Fruit fly (Drosophila melanogaster) whole organism, adult: ENCODE data around the gene CG33920.

Experiments
- CG11617 ChIP-seq: fragments of 200-800 bp; sonication (Bioruptor generic); optimal IDR thresholded peaks from 2 replicates; lab custom pipeline; 2017; ENCODE audit warnings: mild to moderate bottlenecking, missing biosample characterization, missing genetic modification reagents, missing genetic modification characterization
- CG14711 ChIP-seq: fragments of 200-800 bp; sonication (Bioruptor generic); optimal IDR thresholded peaks from 2 replicates; lab custom pipeline; 2018; ENCODE audit warnings: missing biosample characterization, mild to moderate bottlenecking, missing genetic modification characterization, moderate library complexity
- CG1620 ChIP-seq: fragments of 200-800 bp; sonication (Bioruptor generic); optimal IDR thresholded peaks from 2 replicates; lab custom pipeline; 2016; ENCODE audit warnings: missing biosample characterization, missing genetic modification characterization
- CG7045 ChIP-seq: fragments of 200-800 bp; sonication (Bioruptor generic); optimal IDR thresholded peaks from 2 replicates; lab custom pipeline; 2017; ENCODE audit warnings: missing biosample characterization, mild to moderate bottlenecking, missing genetic modification characterization
- CG7101 ChIP-seq: fragments of 200-800 bp; sonication (Bioruptor generic); optimal IDR thresholded peaks from 2 replicates; lab custom pipeline; 2018; ENCODE audit warnings: missing biosample characterization, mild to moderate bottlenecking, missing genetic modification characterization, moderate library complexity
- Clk ChIP-seq: fragments of 200-800 bp; sonication (Bioruptor generic); optimal IDR thresholded peaks from 2 replicates; lab custom pipeline; 2017; ENCODE audit warnings: missing biosample characterization, missing genetic modification characterization
- Mnt ChIP-seq: fragments of 200-800 bp; sonication (Bioruptor generic); optimal IDR thresholded peaks from 2 replicates; lab custom pipeline; 2016; ENCODE audit warnings: missing biosample characterization, mild to moderate bottlenecking, missing genetic modification characterization
- cic ChIP-seq: fragments of 200-800 bp; sonication (Bioruptor generic); optimal IDR thresholded peaks from 2 replicates; lab custom pipeline; 2017; ENCODE audit warnings: missing biosample characterization, mild to moderate bottlenecking, missing genetic modification characterization, moderate library complexity
- kay ChIP-seq: fragments of 200-800 bp; sonication (Bioruptor generic); peaks from one replicate; lab custom pipeline; 2016; ENCODE audit warnings: missing biosample characterization, missing genetic modification characterization, borderline replicate concordance
- ovo ChIP-seq: fragments of 200-800 bp; sonication (Bioruptor generic); optimal IDR thresholded peaks from 2 replicates; lab custom pipeline; 2016; ENCODE audit warnings: missing biosample characterization, missing genetic modification characterization
- pad ChIP-seq: fragments of 200-800 bp; sonication (Bioruptor generic); optimal IDR thresholded peaks from 3 replicates; lab custom pipeline; 2017; ENCODE audit warnings: missing biosample characterization, missing genetic modification characterization, mild to moderate bottlenecking, moderate library complexity, missing genetic modification reagents
- tj ChIP-seq: fragments of 200-800 bp; sonication (Bioruptor generic); optimal IDR thresholded peaks from 3 replicates; lab custom pipeline; 2017; ENCODE audit warnings: missing biosample characterization, mild to moderate bottlenecking, missing genetic modification characterization, moderate library complexity

- TF ChIP-seq Clk (GFP tag; lab: Kevin White, UChicago) (no peak), CG1620 (GFP tag; lab: Kevin White, UChicago) (no peak), pad (GFP tag; lab: Kevin White, UChicago) (no peak), CG7101 (tag; lab: Kevin White, UChicago) (no peak), cic (GFP tag; lab: Kevin White, UChicago) (no peak), kay (GFP tag; lab: Kevin White, UChicago) (no peak), CG14711 (tag; lab: Kevin White, UChicago) (no peak), CG7045 (GFP tag; lab: Kevin White, UChicago) (no peak), CG11617 (GFP tag; lab: Kevin White, UChicago) (no peak), Mnt (GFP tag; lab: Kevin White, UChicago) (no peak), tj (GFP tag; lab: Kevin White, UChicago) (no peak), ovo (GFP tag; lab: Kevin White, UChicago) (no peak)
Observed at dm6 chr3R:31045005-31045404, at the start of gene CG33920.
